Worm (Caenorhabditis elegans) whole organism, L1 larva: Measurements from ENCODE around the gene unc-6.
A peak's percentile ranks its signal among the peaks of the same experiment; 100 is the strongest.

ENCODE experiments used
- C04F5.9 ChIP-seq: sonication (generic microtip); optimal IDR thresholded peaks from 2 replicates; lab custom pipeline; 2016; ENCODE audit warnings: missing genetic modification characterization, missing compliant biosample characterization
- C16A3.4 ChIP-seq: fragments of 150-350 bp; optimal IDR thresholded peaks from 2 replicates; lab custom pipeline; 2014; ENCODE audit warnings: missing biosample characterization, missing genetic modification characterization
- C34B4.2 ChIP-seq: sonication (generic microtip); optimal IDR thresholded peaks from 2 replicates; lab custom pipeline; 2017; ENCODE audit warnings: mild to moderate bottlenecking, missing genetic modification characterization, missing compliant biosample characterization
- Y116A8C.19 ChIP-seq: sonication (generic microtip); optimal IDR thresholded peaks from 2 replicates; lab custom pipeline; 2016; ENCODE audit warnings: missing compliant biosample characterization, missing genetic modification characterization, borderline replicate concordance
- aha-1 ChIP-seq: fragments of 150-350 bp; optimal IDR thresholded peaks from 2 replicates; lab custom pipeline; 2014; ENCODE audit warnings: missing biosample characterization, missing genetic modification characterization
- alr-1 ChIP-seq: fragments of 200-800 bp; sonication (Bioruptor generic); optimal IDR thresholded peaks from 2 replicates; lab custom pipeline; 2018; ENCODE audit warnings: borderline replicate concordance, mild to moderate bottlenecking, missing genetic modification characterization, missing compliant biosample characterization
- ama-1 ChIP-seq: fragments of 150-350 bp; optimal IDR thresholded peaks from 2 replicates; lab custom pipeline; 2014
- blmp-1 ChIP-seq: fragments of 150-350 bp; optimal IDR thresholded peaks from 2 replicates; lab custom pipeline; 2014; ENCODE audit warnings: missing biosample characterization, missing genetic modification characterization
- ceh-82 ChIP-seq, 3 experiments: fragments of 150-350 bp in 1 of 3; sonication (generic microtip) in 2 of 3; optimal IDR thresholded peaks; 2 replicates each; lab custom pipeline; 2014 to 2017; ENCODE audit warnings: missing biosample characterization in 3 of 3, missing genetic modification characterization in 3 of 3
- ceh-88 ChIP-seq: fragments of 200-800 bp; sonication (Bioruptor generic); IDR thresholded peaks from 2 replicates; pipeline ENCODE4 v1.3.6; 2022; ENCODE audit warnings: missing genetic modification characterization, missing compliant biosample characterization
- efl-1 ChIP-seq, 4 experiments: fragments of 150-350 bp; optimal IDR thresholded peaks in 3 of 4; peaks in 1 of 4; 1 replicate in 1 of 4; 2 replicates in 3 of 4; lab custom pipeline; 2014; ENCODE audit warnings: missing biosample characterization in 2 of 4, missing genetic modification characterization in 2 of 4, missing genetic modification reagents in 2 of 4
- egl-13 ChIP-seq: sonication (generic microtip); optimal IDR thresholded peaks from 2 replicates; lab custom pipeline; 2016; ENCODE audit warnings: missing genotype, missing genetic modification reagents, missing genetic modification characterization, missing compliant biosample characterization
- egl-27 ChIP-seq, 2 experiments: fragments of 150-350 bp in 1 of 2; sonication (generic microtip); optimal IDR thresholded peaks; 3 replicates each; lab custom pipeline; 2017 to 2018; ENCODE audit warnings: missing biosample characterization in 2 of 2, missing genetic modification characterization in 2 of 2, missing genetic modification reagents in 2 of 2
- fkh-4 ChIP-seq: sonication (generic microtip); optimal IDR thresholded peaks from 2 replicates; lab custom pipeline; 2016; ENCODE audit warnings: missing compliant biosample characterization, missing genetic modification characterization, borderline replicate concordance
- fkh-8 ChIP-seq: sonication (generic microtip); optimal IDR thresholded peaks from 2 replicates; lab custom pipeline; 2016; ENCODE audit warnings: mild to moderate bottlenecking, missing genetic modification characterization, missing compliant biosample characterization
- fos-1 ChIP-seq: fragments of 150-350 bp; optimal IDR thresholded peaks from 2 replicates; lab custom pipeline; 2014; ENCODE audit warnings: missing biosample characterization, missing genetic modification characterization
- hlh-17 ChIP-seq: fragments of 200-800 bp; sonication (Bioruptor generic); optimal IDR thresholded peaks from 2 replicates; lab custom pipeline; 2018; ENCODE audit warnings: missing genetic modification characterization, mild to moderate bottlenecking, missing compliant biosample characterization, moderate library complexity, borderline replicate concordance
- hlh-4 ChIP-seq: sonication (generic microtip); optimal IDR thresholded peaks from 2 replicates; lab custom pipeline; 2016; ENCODE audit warnings: mild to moderate bottlenecking, missing genetic modification characterization, missing compliant biosample characterization
- hpl-2 ChIP-seq: fragments of 150-350 bp; optimal IDR thresholded peaks from 2 replicates; lab custom pipeline; 2014; ENCODE audit warnings: missing biosample characterization, missing genetic modification reagents, missing genetic modification characterization
- jun-1 ChIP-seq: fragments of 150-350 bp; optimal IDR thresholded peaks from 2 replicates; lab custom pipeline; 2014; ENCODE audit warnings: missing biosample characterization, missing genetic modification reagents, missing genetic modification characterization
- lin-13 ChIP-seq: fragments of 150-350 bp; optimal IDR thresholded peaks from 2 replicates; lab custom pipeline; 2014; ENCODE audit warnings: missing biosample characterization, missing genetic modification reagents, missing genetic modification characterization
- lin-14 ChIP-seq: fragments of 200-800 bp; sonication (Bioruptor generic); optimal IDR thresholded peaks from 2 replicates; lab custom pipeline; 2018; ENCODE audit warnings: mild to moderate bottlenecking, missing genetic modification characterization, moderate library complexity, missing compliant biosample characterization
- lin-15B ChIP-seq: fragments of 150-350 bp; sonication (generic microtip); optimal IDR thresholded peaks from 3 replicates; lab custom pipeline; 2014; ENCODE audit warnings: missing biosample characterization, missing genetic modification characterization
- lin-35 ChIP-seq, 2 experiments: fragments of 150-350 bp; optimal IDR thresholded peaks; 2 replicates each; lab custom pipeline; 2014; ENCODE audit warnings: missing biosample characterization in 2 of 2, missing genetic modification characterization in 2 of 2, missing genetic modification reagents in 2 of 2
- lin-39 ChIP-seq: fragments of 150-350 bp; optimal IDR thresholded peaks from 2 replicates; lab custom pipeline; 2014; ENCODE audit warnings: missing biosample characterization, missing genetic modification reagents, missing genetic modification characterization
- lir-3 ChIP-seq: sonication (generic microtip); optimal IDR thresholded peaks from 2 replicates; lab custom pipeline; 2016; ENCODE audit warnings: mild to moderate bottlenecking, missing genetic modification characterization, moderate library complexity, missing compliant biosample characterization; ENCODE audit not compliant: poor library complexity
- lsy-2 ChIP-seq, 2 experiments: fragments of 150-350 bp; optimal IDR thresholded peaks; 2 replicates each; lab custom pipeline; 2014; ENCODE audit warnings: missing biosample characterization in 2 of 2, missing genetic modification characterization in 2 of 2
- mab-9 ChIP-seq: fragments of 200-800 bp; sonication (Bioruptor generic); IDR thresholded peaks from 2 replicates; pipeline ENCODE4 v1.3.6; 2022; ENCODE audit warnings: missing genetic modification reagents, missing genetic modification characterization, missing compliant biosample characterization
- nhr-19 ChIP-seq: fragments of 200-800 bp; sonication (Bioruptor generic); conservative IDR thresholded peaks from 2 replicates; pipeline ENCODE4 v1.3.6; 2022; ENCODE audit warnings: missing genetic modification characterization, missing compliant biosample characterization
- nhr-20 ChIP-seq: sonication (generic microtip); optimal IDR thresholded peaks from 2 replicates; lab custom pipeline; 2016; ENCODE audit warnings: mild to moderate bottlenecking, missing genetic modification characterization, missing compliant biosample characterization
- nhr-237 ChIP-seq: fragments of 150-350 bp; optimal IDR thresholded peaks from 2 replicates; lab custom pipeline; 2014; ENCODE audit warnings: missing biosample characterization, missing genetic modification characterization
- nhr-47 ChIP-seq: sonication (generic microtip); optimal IDR thresholded peaks from 2 replicates; lab custom pipeline; 2016; ENCODE audit warnings: mild to moderate bottlenecking, missing genetic modification characterization, moderate library complexity, missing compliant biosample characterization
- nhr-76 ChIP-seq: sonication (generic microtip); optimal IDR thresholded peaks from 2 replicates; lab custom pipeline; 2017; ENCODE audit warnings: missing biosample characterization, missing genetic modification characterization
- nhr-84 ChIP-seq: sonication (generic microtip); optimal IDR thresholded peaks from 2 replicates; lab custom pipeline; 2017; ENCODE audit warnings: missing biosample characterization, missing genetic modification characterization
- pag-3 ChIP-seq: sonication (generic microtip); optimal IDR thresholded peaks from 2 replicates; lab custom pipeline; 2017; ENCODE audit warnings: missing genetic modification characterization, mild to moderate bottlenecking, missing compliant biosample characterization, antibody characterized with exemption, borderline replicate concordance; ENCODE audit not compliant: insufficient read depth
- pax-3 ChIP-seq: fragments of 200-800 bp; sonication (Bioruptor generic); optimal IDR thresholded peaks from 2 replicates; lab custom pipeline; 2018; ENCODE audit warnings: mild to moderate bottlenecking, missing genetic modification characterization, moderate library complexity, missing compliant biosample characterization
- pqm-1 ChIP-seq: sonication (generic microtip); optimal IDR thresholded peaks from 3 replicates; lab custom pipeline; 2017; ENCODE audit warnings: missing biosample characterization, missing genetic modification characterization
- rnt-1 ChIP-seq: sonication (generic microtip); optimal IDR thresholded peaks from 2 replicates; lab custom pipeline; 2016; ENCODE audit warnings: mild to moderate bottlenecking, missing genetic modification characterization, moderate library complexity, missing compliant biosample characterization
- skn-1 ChIP-seq: fragments of 150-350 bp; optimal IDR thresholded peaks from 2 replicates; lab custom pipeline; 2014; ENCODE audit warnings: missing biosample characterization, missing genetic modification characterization
- sox-4 ChIP-seq: sonication (generic microtip); optimal IDR thresholded peaks from 2 replicates; lab custom pipeline; 2016; ENCODE audit warnings: missing genetic modification characterization, missing compliant biosample characterization
- tbx-2 ChIP-seq: sonication (generic microtip); optimal IDR thresholded peaks from 2 replicates; lab custom pipeline; 2016; ENCODE audit warnings: missing genetic modification characterization, missing compliant biosample characterization
- tlp-1 ChIP-seq: fragments of 150-350 bp; optimal IDR thresholded peaks from 2 replicates; lab custom pipeline; 2014; ENCODE audit warnings: missing biosample characterization, missing genetic modification characterization
- unc-130 ChIP-seq: fragments of 150-350 bp; optimal IDR thresholded peaks from 2 replicates; lab custom pipeline; 2017; ENCODE audit warnings: missing biosample characterization, missing genetic modification characterization, inconsistent platforms
- unc-30 ChIP-seq: sonication (generic microtip); optimal IDR thresholded peaks from 2 replicates; lab custom pipeline; 2017; ENCODE audit warnings: missing biosample characterization, missing genetic modification characterization
- unc-62 ChIP-seq: fragments of 150-350 bp; optimal IDR thresholded peaks from 2 replicates; lab custom pipeline; 2014; ENCODE audit warnings: missing biosample characterization, missing genetic modification reagents, missing genetic modification characterization
- zag-1 ChIP-seq: fragments of 150-350 bp; optimal IDR thresholded peaks from 2 replicates; lab custom pipeline; 2014; ENCODE audit warnings: missing biosample characterization, missing genetic modification characterization
- zip-4 ChIP-seq: fragments of 200-800 bp; sonication (Bioruptor generic); optimal IDR thresholded peaks from 2 replicates; lab custom pipeline; 2018; ENCODE audit warnings: mild to moderate bottlenecking, missing genetic modification characterization, moderate library complexity, missing compliant biosample characterization
- ztf-11 ChIP-seq, 2 experiments: sonication (generic microtip); optimal IDR thresholded peaks; 2 replicates each; lab custom pipeline; 2016 to 2017; ENCODE audit warnings: missing genetic modification characterization in 2 of 2, missing biosample characterization in 1 of 2, missing compliant biosample characterization in 1 of 2

The unc-6 gene

DNA sequence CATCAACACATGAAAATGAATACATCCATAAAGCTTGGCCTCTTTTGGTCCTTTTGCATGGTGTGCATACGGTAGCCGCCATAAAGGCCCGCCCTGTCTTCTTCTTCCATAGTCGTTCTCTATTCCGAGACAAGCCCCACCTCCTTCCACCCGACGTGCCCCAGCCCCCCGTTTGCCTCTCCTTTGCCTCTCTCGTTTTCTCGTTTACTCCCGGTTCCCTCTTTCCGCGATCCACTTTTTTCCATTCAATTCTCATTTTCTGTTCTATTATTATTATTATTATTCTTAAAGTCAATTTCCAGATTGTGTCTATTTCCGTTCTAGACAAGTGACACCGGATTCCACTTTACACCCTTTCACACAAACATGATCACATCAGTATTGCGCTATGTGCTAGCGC lies at the start of gene unc-6:
Gene unc-6 (plus strand): TSS at position 301 of the 400 bp plus-strand sequence.
- TF ChIP-seq nhr-237: no peak
- TF ChIP-seq, all 84 proteins: peak for 0

ce11 chrX:6840670-6841308 lies 48.7 kb upstream of the unc-6 start, which contains the start of the genes glr-6 and asg-2:
Gene glr-6 (minus strand): TSS chrX:6840720.
Gene asg-2 (plus strand): TSS chrX:6841258.
- TF ChIP-seq blmp-1 (tag; lab: Kevin White, UChicago): peak; percentile 76
- TF ChIP-seq jun-1 (tag; lab: Kevin White, UChicago): peak; percentile 58
- TF ChIP-seq egl-13 (tag; lab: Kevin White, UChicago): peak; percentile 12
- peak; percentile 86 for TF ChIP-seq rnt-1 (tag; lab: Kevin White, UChicago)
- no peak for TF ChIP-seq ama-1
- TF ChIP-seq C34B4.2 (tag; lab: Kevin White, UChicago): no peak
- TF ChIP-seq nhr-237: peak; percentile 34
- peak; percentile 55 for TF ChIP-seq lin-39 (tag; lab: Kevin White, UChicago)
- peak; percentile 89 for TF ChIP-seq lin-14
- peak; percentile 78 for TF ChIP-seq tbx-2 (tag; lab: Kevin White, UChicago)
- no peak for TF ChIP-seq nhr-76 (tag; lab: Kevin White, UChicago)
- TF ChIP-seq C04F5.9 (tag; lab: Kevin White, UChicago): no peak
- TF ChIP-seq Y116A8C.19: no peak
- TF ChIP-seq ztf-11 (tag; optimal IDR thresholded peaks at IDR 0.05; lab: Kevin White, UChicago): peak in 1 of 2 experiments; percentile 25
- no peak for TF ChIP-seq unc-62 (GFP tag; lab: Kevin White, UChicago)
- no peak for TF ChIP-seq hlh-17
- TF ChIP-seq alr-1 (tag; lab: Kevin White, UChicago): no peak
- no peak for TF ChIP-seq hlh-4 (tag; lab: Kevin White, UChicago)
- TF ChIP-seq unc-130 (tag; lab: Kevin White, UChicago): peak; percentile 72
- peak; percentile 77 for TF ChIP-seq fkh-8 (tag; lab: Kevin White, UChicago)
- TF ChIP-seq C16A3.4: peak; percentile 98
- TF ChIP-seq nhr-84 (tag; lab: Kevin White, UChicago): no peak
- TF ChIP-seq pqm-1 (tag; lab: Kevin White, UChicago): no peak
- peak; percentile 40 for TF ChIP-seq lir-3 (tag; lab: Kevin White, UChicago)
- TF ChIP-seq egl-27 (tag; optimal IDR thresholded peaks at IDR 0.05; lab: Kevin White, UChicago): peak in 1 of 2 experiments; percentile 3
- TF ChIP-seq nhr-19 (GFP tag; lab: Robert Waterston, UW): peak; percentile 82
- 0 out of 2 replicates have a peak, but pooled peaks have one; percentile 26 for TF ChIP-seq ceh-88 (GFP tag; lab: Robert Waterston, UW)
- TF ChIP-seq unc-30 (tag; lab: Kevin White, UChicago): no peak
- TF ChIP-seq pax-3 (tag; lab: Kevin White, UChicago): peak; percentile 48
- TF ChIP-seq zag-1 (tag; lab: Kevin White, UChicago): no peak
- peak; percentile 84 for TF ChIP-seq nhr-47 (tag; lab: Kevin White, UChicago)
- no peak for TF ChIP-seq aha-1 (tag; lab: Kevin White, UChicago)
- TF ChIP-seq skn-1 (tag; lab: Kevin White, UChicago): peak; percentile 60
- peak; percentile 86 for TF ChIP-seq lin-15B (tag; lab: Kevin White, UChicago)
- TF ChIP-seq hpl-2 (GFP tag; lab: Kevin White, UChicago): peak; percentile 66
- TF ChIP-seq ceh-82 (tag; optimal IDR thresholded peaks at IDR 0.05; lab: Kevin White, UChicago): peak; percentile 60 to 76 (median 62)
- no peak for TF ChIP-seq mab-9
- peak; percentile 79 to 92 for TF ChIP-seq lsy-2 (tag; optimal IDR thresholded peaks at IDR 0.05; lab: Kevin White, UChicago)
- TF ChIP-seq fos-1: peak; percentile 81
- TF ChIP-seq lin-35 (GFP tag; optimal IDR thresholded peaks at IDR 0.05; lab: Kevin White, UChicago): peak; percentile 63 to 89
- TF ChIP-seq fkh-4 (tag; lab: Kevin White, UChicago): no peak
- peak; percentile 86 for TF ChIP-seq nhr-20 (tag; lab: Kevin White, UChicago)
- no peak for TF ChIP-seq tlp-1 (tag; lab: Kevin White, UChicago)
- no peak for TF ChIP-seq zip-4 (GFP tag; lab: Kevin White, UChicago)
- TF ChIP-seq sox-4 (tag; lab: Kevin White, UChicago): peak; percentile 21
- peak; percentile 78 for TF ChIP-seq lin-13 (GFP tag; lab: Kevin White, UChicago)
- TF ChIP-seq efl-1 (optimal IDR thresholded peaks at IDR 0.05; lab: Kevin White, UChicago): peak; percentile 74 to 81
- peak; percentile 65 to 96 for TF ChIP-seq efl-1 (GFP tag; optimal IDR thresholded peaks at IDR 0.05 in 1 of 2; lab: Kevin White, UChicago)
- no peak for TF ChIP-seq pag-3
